Worm (Caenorhabditis elegans) whole organism, midembryonic: ENCODE measurements around the gene ZC443.7.
A peak's percentile ranks its signal among the peaks of the same experiment; 100 is the strongest.

Experiments used
- T22C8.4 ChIP-seq: fragments of 200-800 bp; sonication (Bioruptor generic); IDR thresholded peaks from 2 replicates; pipeline ENCODE4 v1.3.6; 2022; ENCODE audit warnings: missing genetic modification characterization, missing compliant biosample characterization
- cog-1 ChIP-seq: sonication (generic microtip); optimal IDR thresholded peaks from 2 replicates; lab custom pipeline; 2016; ENCODE audit warnings: missing genetic modification characterization, missing compliant biosample characterization
- flt-1 ChIP-seq: fragments of 200-800 bp; sonication (Bioruptor generic); IDR thresholded peaks from 2 replicates; pipeline ENCODE4 v1.3.6; 2022; ENCODE audit warnings: missing genetic modification characterization, missing compliant biosample characterization
- klf-2 ChIP-seq: fragments of 200-800 bp; sonication (Bioruptor generic); conservative IDR thresholded peaks from 2 replicates; pipeline ENCODE4 v1.3.6; 2022; ENCODE audit warnings: missing genetic modification reagents, missing genetic modification characterization, missing compliant biosample characterization
- med-1 ChIP-seq: sonication (generic microtip); optimal IDR thresholded peaks from 2 replicates; lab custom pipeline; 2017; ENCODE audit warnings: missing genetic modification characterization, mild to moderate bottlenecking, missing compliant biosample characterization, antibody characterized with exemption, missing genetic modification reagents; ENCODE audit not compliant: insufficient read depth
- ref-1 ChIP-seq: fragments of 200-800 bp; sonication (Bioruptor generic); conservative IDR thresholded peaks from 2 replicates; pipeline ENCODE4 v1.3.6; 2022; ENCODE audit warnings: missing genetic modification reagents, missing genetic modification characterization, missing compliant biosample characterization
- tab-1 ChIP-seq: fragments of 200-800 bp; sonication (Bioruptor generic); IDR thresholded peaks from 2 replicates; pipeline ENCODE4 v1.3.6; 2022; ENCODE audit warnings: missing genetic modification characterization, missing compliant biosample characterization
- ztf-23 ChIP-seq: fragments of 200-800 bp; sonication (Bioruptor generic); IDR thresholded peaks from 2 replicates; pipeline ENCODE4 v1.3.6; 2022; ENCODE audit warnings: missing genetic modification reagents, missing genetic modification characterization, missing compliant biosample characterization
- ztf-29 ChIP-seq: fragments of 200-800 bp; sonication (Bioruptor generic); IDR thresholded peaks from 2 replicates; pipeline ENCODE4 v1.3.6; 2022; ENCODE audit warnings: missing genetic modification reagents, missing genetic modification characterization, missing compliant biosample characterization

Gene ZC443.7

DNA sequence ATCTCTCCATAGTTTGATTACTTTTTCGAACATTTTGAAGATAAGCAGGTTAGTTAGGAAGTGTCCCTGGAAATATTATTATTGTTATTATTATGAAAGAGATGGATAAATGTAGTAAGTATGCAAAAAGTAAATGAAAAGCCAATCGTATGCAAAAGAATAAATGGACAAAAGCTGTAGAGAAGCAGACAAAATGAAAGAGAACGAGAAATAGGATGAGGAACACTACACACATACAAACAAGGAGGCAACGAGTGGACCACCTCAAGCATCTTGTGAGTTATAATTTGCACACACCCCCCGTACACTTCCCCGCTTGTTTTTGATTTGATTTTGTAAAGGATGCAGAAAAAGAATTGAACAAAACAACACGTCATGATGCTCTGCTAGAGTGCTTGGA, 4.8 kb downstream of the ZC443.7 start, which contains the start of gene ZC443.2:
Gene ZC443.2 (minus strand): TSS at position 67 of the 400 bp plus-strand sequence.
- TF ChIP-seq flt-1 (GFP tag; lab: Robert Waterston, UW) (no peak), tab-1 (no peak), ztf-23 (no peak), klf-2 (no peak), ref-1 (no peak), med-1 (GFP tag; lab: Kevin White, UChicago) (no peak)

DNA sequence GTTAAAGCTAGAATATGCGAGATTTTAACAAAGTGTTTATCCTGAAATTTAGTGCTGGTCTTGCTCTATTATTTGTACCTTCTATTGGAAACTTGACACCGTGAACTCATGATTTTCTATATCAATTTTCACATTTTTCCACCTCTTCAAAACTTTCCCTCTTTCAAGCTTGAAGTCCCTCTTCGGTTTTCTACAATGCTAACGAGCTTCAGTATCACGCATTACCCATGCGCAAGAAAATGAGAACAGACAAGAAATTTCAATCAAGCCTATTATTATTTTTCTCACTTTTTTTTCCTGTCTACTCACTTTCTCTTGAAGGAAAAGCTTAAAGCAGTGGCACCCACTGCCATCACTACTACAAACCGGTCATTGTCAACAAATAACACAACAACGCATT, 5.5 kb downstream of the ZC443.7 start:
- TF ChIP-seq flt-1 (GFP tag; lab: Robert Waterston, UW) (no peak), ztf-23 (no peak), tab-1 (no peak), T22C8.4 (GFP tag; lab: Robert Waterston, UW) (no peak), ref-1 (no peak), ztf-29 (GFP tag; lab: Robert Waterston, UW) (no peak), cog-1 (tag; lab: Kevin White, UChicago) (no peak), klf-2 (no peak), med-1 (GFP tag; lab: Kevin White, UChicago) (no peak)

DNA sequence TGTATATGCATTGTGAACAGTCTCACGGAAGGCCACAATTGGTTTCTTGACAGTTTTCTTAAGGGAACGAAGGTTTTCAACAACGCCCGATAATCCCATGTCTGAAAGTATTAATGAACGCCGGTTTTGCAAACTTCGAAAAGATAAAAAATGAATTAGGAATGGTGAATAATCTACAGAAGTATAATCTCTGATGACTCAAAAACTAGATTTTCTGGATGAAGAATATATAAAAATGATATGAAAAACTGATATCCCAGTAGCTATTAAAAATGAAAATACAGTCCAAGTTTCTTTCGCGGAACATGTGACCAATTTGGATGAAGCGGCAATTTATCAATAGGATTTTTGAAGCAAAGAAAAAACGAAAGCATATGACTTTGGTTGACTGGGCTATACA, 7.7 kb downstream of the ZC443.7 start, which contains the start of gene ZC443.3:
Gene ZC443.3 (minus strand): TSS at position 101 of the 400 bp plus-strand sequence.
- TF ChIP-seq tab-1: no peak
- no peak for TF ChIP-seq ref-1
- no peak for TF ChIP-seq med-1 (GFP tag; lab: Kevin White, UChicago)
- TF ChIP-seq T22C8.4 (GFP tag; lab: Robert Waterston, UW): no peak
- no peak for TF ChIP-seq ztf-29 (GFP tag; lab: Robert Waterston, UW)
- TF ChIP-seq klf-2: no peak
- TF ChIP-seq flt-1 (GFP tag; lab: Robert Waterston, UW): no peak
- TF ChIP-seq ztf-23: no peak
- TF ChIP-seq cog-1 (tag; lab: Kevin White, UChicago): no peak

DNA sequence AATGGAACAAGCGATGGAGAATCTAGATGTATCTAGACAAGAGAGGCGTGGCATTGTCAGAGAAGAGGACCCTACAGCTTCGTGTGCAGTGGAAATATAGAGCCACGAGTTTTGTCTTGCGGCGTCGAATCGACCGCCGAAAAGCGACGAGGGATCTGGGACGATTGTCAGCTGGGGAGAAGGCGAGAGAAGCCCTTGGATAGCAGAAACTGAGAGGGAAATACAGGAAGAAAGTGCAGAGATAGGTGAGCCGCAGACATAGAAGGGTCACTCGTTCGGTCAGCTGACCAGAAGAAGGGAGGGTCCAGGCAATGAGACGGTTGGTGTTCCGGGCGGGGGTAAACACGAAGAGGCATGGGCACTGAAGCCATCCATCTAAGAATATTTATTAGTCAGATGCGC, 8.2 kb downstream of the ZC443.7 start:
- TF ChIP-seq klf-2 (no peak), med-1 (GFP tag; lab: Kevin White, UChicago) (no peak), ztf-23 (0 out of 2 replicates have a peak, but pooled peaks have one; percentile 54), cog-1 (tag; lab: Kevin White, UChicago) (peak; percentile 71), T22C8.4 (GFP tag; lab: Robert Waterston, UW) (no peak), flt-1 (GFP tag; lab: Robert Waterston, UW) (0 out of 2 replicates have a peak, but pooled peaks have one; percentile 45), tab-1 (0 out of 2 replicates have a peak, but pooled peaks have one; percentile 39), ztf-29 (GFP tag; lab: Robert Waterston, UW) (peak; percentile 64; the same call in 1 of the 2 replicates), ref-1 (no peak)

DNA sequence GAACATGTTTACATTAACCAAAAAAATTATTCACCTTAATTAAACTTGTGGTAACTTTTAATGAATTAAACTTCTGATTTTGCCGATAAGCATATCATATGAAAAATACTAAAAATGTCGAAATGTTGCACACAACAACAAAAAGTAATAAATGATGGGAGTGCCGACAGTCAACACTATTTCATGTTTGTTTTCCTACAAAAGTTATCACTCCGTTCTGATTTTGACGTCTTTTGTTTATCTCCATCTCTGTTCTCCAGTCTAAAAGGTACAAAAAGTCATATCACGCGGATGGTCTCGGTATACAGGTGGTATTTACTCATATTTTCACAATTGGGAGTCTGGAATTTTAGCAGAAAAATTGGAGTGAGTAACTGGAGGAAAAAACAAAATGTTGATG, 9.1 kb downstream of the ZC443.7 start:
- TF ChIP-seq ref-1 (no peak), T22C8.4 (GFP tag; lab: Robert Waterston, UW) (no peak), ztf-29 (GFP tag; lab: Robert Waterston, UW) (no peak), klf-2 (no peak), cog-1 (tag; lab: Kevin White, UChicago) (no peak), flt-1 (GFP tag; lab: Robert Waterston, UW) (no peak), tab-1 (no peak), ztf-23 (no peak), med-1 (GFP tag; lab: Kevin White, UChicago) (no peak)

DNA sequence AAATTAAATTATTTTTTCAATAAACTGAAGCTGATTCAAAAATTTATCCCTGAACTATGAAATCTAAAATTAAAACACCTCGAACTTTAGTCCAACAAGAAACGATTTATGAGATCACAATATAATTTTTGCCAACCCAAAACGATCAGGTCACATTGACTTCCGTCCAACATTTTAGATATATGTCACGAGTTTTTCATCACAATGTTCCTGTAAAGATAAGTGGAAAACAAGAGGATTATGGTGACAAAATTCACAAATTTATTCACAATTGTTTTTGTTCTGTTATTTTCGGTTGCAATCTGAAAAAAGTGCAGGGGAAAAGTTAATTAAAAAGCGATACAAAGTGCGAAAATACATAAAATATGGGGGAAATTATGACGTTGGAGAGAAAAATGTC, 10.4 kb downstream of the ZC443.7 start:
- TF ChIP-seq cog-1 (tag; lab: Kevin White, UChicago): no peak
- no peak for TF ChIP-seq ztf-29 (GFP tag; lab: Robert Waterston, UW)
- no peak for TF ChIP-seq flt-1 (GFP tag; lab: Robert Waterston, UW)
- no peak for TF ChIP-seq med-1 (GFP tag; lab: Kevin White, UChicago)
- no peak for TF ChIP-seq tab-1
- TF ChIP-seq ref-1: no peak
- no peak for TF ChIP-seq klf-2
- no peak for TF ChIP-seq T22C8.4 (GFP tag; lab: Robert Waterston, UW)
- TF ChIP-seq ztf-23: no peak

DNA sequence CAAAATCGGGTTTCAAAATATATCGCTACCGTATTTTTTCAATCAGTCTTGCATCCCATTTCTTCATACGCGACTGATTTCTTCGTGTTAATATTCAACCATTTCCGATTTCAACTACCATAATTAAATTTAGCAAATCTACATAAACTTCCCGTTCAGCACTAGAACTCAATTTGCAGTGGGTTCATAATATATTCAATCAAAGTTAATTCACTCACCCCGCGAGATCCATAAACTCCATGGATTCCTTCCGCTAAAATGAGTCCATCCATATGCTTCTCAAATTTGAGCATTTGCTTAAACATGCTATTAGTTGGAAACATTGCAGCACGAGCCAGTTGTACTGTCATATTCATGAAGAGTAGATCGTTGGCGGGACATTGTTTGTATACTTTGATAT, 12.2 kb downstream of the ZC443.7 start:
- TF ChIP-seq klf-2: no peak

DNA sequence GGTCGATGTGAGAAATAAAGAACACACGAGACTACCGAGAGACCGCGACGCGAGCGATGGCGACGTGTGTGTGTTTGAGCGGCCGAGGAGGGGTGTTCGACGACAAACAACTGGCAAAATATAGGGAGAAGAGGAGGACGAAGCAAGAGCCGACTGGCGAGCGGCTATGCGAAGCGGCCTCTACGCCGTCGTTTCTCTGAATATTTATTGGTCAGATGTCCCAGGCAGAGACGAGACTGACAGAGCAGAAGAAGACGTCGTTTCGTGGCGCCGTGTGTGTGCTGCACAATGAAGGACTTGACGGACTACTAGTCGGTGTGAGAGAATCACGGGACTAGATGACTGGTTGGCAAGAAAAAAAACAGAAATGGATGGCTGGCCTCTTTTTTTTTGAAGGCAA, 12.9 kb downstream of the ZC443.7 start:
- TF ChIP-seq ref-1 (no peak), cog-1 (tag; lab: Kevin White, UChicago) (no peak), ztf-23 (no peak), tab-1 (no peak), med-1 (GFP tag; lab: Kevin White, UChicago) (no peak), klf-2 (no peak), T22C8.4 (GFP tag; lab: Robert Waterston, UW) (no peak), ztf-29 (GFP tag; lab: Robert Waterston, UW) (no peak), flt-1 (GFP tag; lab: Robert Waterston, UW) (no peak)

DNA sequence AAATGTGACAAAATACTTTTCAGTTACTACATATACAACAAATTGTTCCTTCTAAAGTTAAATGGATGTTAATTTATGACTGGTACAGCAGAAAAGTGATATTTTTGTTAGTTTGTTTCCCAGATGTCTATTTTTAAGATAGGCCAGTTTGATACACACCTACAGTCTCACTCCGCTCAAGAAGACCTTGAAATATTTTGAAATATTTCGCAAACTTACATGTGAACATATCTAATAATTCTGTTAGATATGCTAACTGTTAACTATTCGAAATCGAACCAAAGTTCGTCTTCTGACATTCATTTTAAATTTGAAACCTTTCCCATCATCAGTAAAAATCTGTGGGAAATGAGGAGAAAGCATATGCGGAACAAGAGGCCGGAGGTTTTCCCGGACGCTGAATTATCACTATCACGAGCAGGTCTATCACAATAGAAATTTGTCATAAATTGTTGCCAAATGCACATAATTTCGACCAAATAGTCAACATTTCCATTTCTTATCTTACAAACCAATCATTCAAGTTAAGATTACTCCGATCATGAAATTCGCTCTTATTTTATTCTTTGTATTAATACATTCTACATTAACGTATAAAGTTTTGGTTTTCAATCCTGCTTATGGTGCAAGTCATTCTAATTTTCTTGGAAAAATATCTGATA, 13.6 kb downstream of the ZC443.7 start, which contains the start of the genes ZC443.4 and ugt-18:
Gene ZC443.4 (minus strand): TSS at position 95 of the 662 bp plus-strand sequence.
Gene ugt-18 (plus strand): TSS at position 469 of the 662 bp plus-strand sequence.
- no peak for TF ChIP-seq klf-2
- no peak for TF ChIP-seq ztf-29 (GFP tag; lab: Robert Waterston, UW)
- TF ChIP-seq flt-1 (GFP tag; lab: Robert Waterston, UW): no peak
- TF ChIP-seq ztf-23: no peak
- no peak for TF ChIP-seq tab-1
- no peak for TF ChIP-seq med-1 (GFP tag; lab: Kevin White, UChicago)
- TF ChIP-seq T22C8.4 (GFP tag; lab: Robert Waterston, UW): no peak
- no peak for TF ChIP-seq cog-1 (tag; lab: Kevin White, UChicago)
- no peak for TF ChIP-seq ref-1

DNA sequence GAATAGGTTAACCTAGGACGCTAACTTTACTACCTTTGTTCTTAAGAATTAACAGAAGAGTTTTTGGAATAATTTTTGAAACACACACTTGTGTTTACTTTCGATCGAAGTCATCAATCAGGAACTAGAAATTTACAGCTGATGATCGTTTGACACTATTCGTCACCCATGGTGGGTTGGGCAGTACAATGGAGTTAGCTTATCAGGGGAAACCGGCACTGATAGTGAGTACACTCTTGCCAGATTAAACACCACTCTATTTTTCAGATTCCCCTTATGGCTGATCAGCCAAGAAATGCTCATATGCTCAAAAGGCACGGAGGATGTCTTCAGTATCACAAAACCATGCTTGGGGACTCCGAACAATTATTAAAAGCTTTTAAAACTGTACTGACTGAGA, 15.8 kb downstream of the ZC443.7 start:
- TF ChIP-seq med-1 (GFP tag; lab: Kevin White, UChicago) (no peak), ztf-23 (no peak), ref-1 (no peak), flt-1 (GFP tag; lab: Robert Waterston, UW) (no peak), ztf-29 (GFP tag; lab: Robert Waterston, UW) (no peak), T22C8.4 (GFP tag; lab: Robert Waterston, UW) (no peak), tab-1 (no peak), klf-2 (no peak), cog-1 (tag; lab: Kevin White, UChicago) (no peak)
